Worm (Caenorhabditis elegans) whole organism, L2 larva: Measurements from ENCODE around the gene nono-1.

ENCODE experiments used
- mdl-1 ChIP-seq, 2 experiments: fragments of 150-350 bp in 1 of 2; sonication (generic microtip) in 1 of 2; optimal IDR thresholded peaks; 2 replicates each; lab custom pipeline; 2017; ENCODE audit warnings: missing biosample characterization in 2 of 2, missing genetic modification characterization in 2 of 2
- nhr-11 ChIP-seq: fragments of 150-350 bp; optimal IDR thresholded peaks from 2 replicates; lab custom pipeline; 2014; ENCODE audit warnings: missing biosample characterization, missing genetic modification characterization
- nhr-237 ChIP-seq: fragments of 150-350 bp; optimal IDR thresholded peaks from 2 replicates; lab custom pipeline; 2014; ENCODE audit warnings: missing biosample characterization, missing genetic modification characterization
- nhr-77 ChIP-seq: fragments of 150-350 bp; optimal IDR thresholded peaks from 2 replicates; lab custom pipeline; 2014; ENCODE audit warnings: missing biosample characterization, missing genetic modification characterization

DNA sequence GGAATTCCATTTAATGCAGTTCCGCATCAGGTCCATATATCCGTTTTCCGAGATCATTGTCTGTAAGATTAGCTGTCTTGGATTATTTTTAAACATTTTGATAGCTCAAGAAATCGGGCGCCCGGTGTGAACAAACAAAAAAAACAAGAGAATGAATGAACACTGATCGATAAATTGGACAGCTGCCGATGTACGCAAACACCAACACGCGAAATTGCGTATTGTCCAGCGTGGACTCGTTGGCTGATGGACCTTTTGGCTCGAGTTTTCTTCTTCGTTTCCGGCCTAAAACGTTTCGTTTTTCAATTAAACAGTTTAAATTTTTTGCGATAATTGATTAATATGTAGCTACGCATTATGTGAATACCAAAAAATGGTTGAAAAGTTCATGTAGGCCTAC lies 52.0 kb downstream of the nono-1 start, which contains the start of gene dpff-1:
- no peak for TF ChIP-seq nhr-237 (tag; lab: Kevin White, UChicago)
- TF ChIP-seq nhr-77: no peak
- TF ChIP-seq nhr-11 (tag; lab: Kevin White, UChicago): no peak
- no peak for TF ChIP-seq mdl-1 (tag; optimal IDR thresholded peaks at IDR 0.05; lab: Kevin White, UChicago)
